Worm (Caenorhabditis elegans) whole organism, L4/young adult: ENCODE results near the gene nhr-126.

ENCODE experiments used
- W03F9.2 ChIP-seq: fragments of 150-350 bp; optimal IDR thresholded peaks from 2 replicates; lab custom pipeline; 2014; ENCODE audit warnings: missing biosample characterization, missing genetic modification characterization
- dao-5 ChIP-seq: sonication (generic microtip); optimal IDR thresholded peaks from 2 replicates; lab custom pipeline; 2016; ENCODE audit warnings: missing genotype, missing genetic modification characterization, moderate library complexity, missing compliant biosample characterization
- him-1 ChIP-seq: sonication (generic microtip); optimal IDR thresholded peaks from 2 replicates; lab custom pipeline; 2016; ENCODE audit warnings: missing genotype, missing genetic modification reagents, missing genetic modification characterization, missing compliant biosample characterization

Gene nhr-126

ce11 chrV:2228781-2229180 is at the start of gene nhr-126:
nhr-126 (plus strand) TSS chrV:2229081.
- no peak for TF ChIP-seq dao-5 (tag; lab: Kevin White, UChicago)
- no peak for TF ChIP-seq W03F9.2 (tag; lab: Kevin White, UChicago)
- TF ChIP-seq him-1 (tag; lab: Kevin White, UChicago), result no peak

- no peak for TF ChIP-seq W03F9.2 (tag; lab: Kevin White, UChicago)
- no peak for TF ChIP-seq dao-5 (tag; lab: Kevin White, UChicago)
- no peak for TF ChIP-seq him-1 (tag; lab: Kevin White, UChicago)
These were observed 49.7 kb upstream of the nhr-126 start, which contains the start of gene cyp-33C1 for ce11 chrV:2179214-2179613. cyp-33C1 (plus strand) TSS chrV:2179514.

- TF ChIP-seq W03F9.2 (tag; lab: Kevin White, UChicago) (no peak), dao-5 (tag; lab: Kevin White, UChicago) (no peak), him-1 (tag; lab: Kevin White, UChicago) (no peak)
These were observed 47.1 kb upstream of the nhr-126 start, which contains the start of gene srbc-16 for ce11 chrV:2181738-2182137. srbc-16 (plus strand) TSS chrV:2182038.

ce11 chrV:2183162-2183561 is 45.7 kb upstream of the nhr-126 start, which contains the start of gene cyp-33C2:
cyp-33C2 (plus strand) TSS chrV:2183488.
- no peak for TF ChIP-seq dao-5 (tag; lab: Kevin White, UChicago)
- no peak for TF ChIP-seq him-1 (tag; lab: Kevin White, UChicago)
- no peak for TF ChIP-seq W03F9.2 (tag; lab: Kevin White, UChicago)

ce11 chrV:2185486-2185885 is 43.4 kb upstream of the nhr-126 start:
- TF ChIP-seq dao-5 (tag; lab: Kevin White, UChicago) (no peak), W03F9.2 (tag; lab: Kevin White, UChicago) (no peak), him-1 (tag; lab: Kevin White, UChicago) (no peak)

ce11 chrV:2187864-2188345 is 41.0 kb upstream of the nhr-126 start, which contains the start of gene Y5H2B.3:
Y5H2B.3 (plus strand) TSS chrV:2188295.
- no peak for TF ChIP-seq W03F9.2 (tag; lab: Kevin White, UChicago)
- no peak for TF ChIP-seq dao-5 (tag; lab: Kevin White, UChicago)

- TF ChIP-seq dao-5 (tag; lab: Kevin White, UChicago) (no peak), W03F9.2 (tag; lab: Kevin White, UChicago) (no peak), him-1 (tag; lab: Kevin White, UChicago) (no peak)
These were observed 38.5 kb upstream of the nhr-126 start for ce11 chrV:2190383-2190782.

- TF ChIP-seq him-1 (tag; lab: Kevin White, UChicago) (no peak), dao-5 (tag; lab: Kevin White, UChicago) (no peak), W03F9.2 (tag; lab: Kevin White, UChicago) (no peak)
These were observed 37.8 kb upstream of the nhr-126 start, which contains the start of gene srbc-42 for ce11 chrV:2191122-2191521. srbc-42 (minus strand) TSS chrV:2191222.

ce11 chrV:2192117-2192516 is 36.8 kb upstream of the nhr-126 start, which contains the start of gene nhr-13:
nhr-13 (plus strand) TSS chrV:2192485.
- TF ChIP-seq dao-5 (tag; lab: Kevin White, UChicago) (no peak), W03F9.2 (tag; lab: Kevin White, UChicago) (no peak), him-1 (tag; lab: Kevin White, UChicago) (no peak)

- TF ChIP-seq dao-5 (tag; lab: Kevin White, UChicago), result no peak
- TF ChIP-seq him-1 (tag; lab: Kevin White, UChicago), result no peak
- TF ChIP-seq W03F9.2 (tag; lab: Kevin White, UChicago), result no peak
These were observed 29.3 kb upstream of the nhr-126 start for ce11 chrV:2199594-2199993.

- TF ChIP-seq him-1 (tag; lab: Kevin White, UChicago), result no peak
- TF ChIP-seq dao-5 (tag; lab: Kevin White, UChicago), result no peak
- no peak for TF ChIP-seq W03F9.2 (tag; lab: Kevin White, UChicago)
These were observed 28.5 kb upstream of the nhr-126 start for ce11 chrV:2200402-2200801.

ce11 chrV:2201240-2201639 is 27.6 kb upstream of the nhr-126 start, which contains the start of gene cyp-32B1:
cyp-32B1 (minus strand) TSS chrV:2201415.
- no peak for TF ChIP-seq W03F9.2 (tag; lab: Kevin White, UChicago)
- no peak for TF ChIP-seq dao-5 (tag; lab: Kevin White, UChicago)
- TF ChIP-seq him-1 (tag; lab: Kevin White, UChicago), result no peak

ce11 chrV:2204080-2204479 is 24.8 kb upstream of the nhr-126 start, which contains the start of gene cyp-33C12:
cyp-33C12 (minus strand) TSS chrV:2204400.
- TF ChIP-seq dao-5 (tag; lab: Kevin White, UChicago) (no peak), him-1 (tag; lab: Kevin White, UChicago) (no peak), W03F9.2 (tag; lab: Kevin White, UChicago) (no peak)

ce11 chrV:2206181-2206580 is 22.7 kb upstream of the nhr-126 start, which contains the start of gene srt-40:
srt-40 (minus strand) TSS chrV:2206281.
- TF ChIP-seq W03F9.2 (tag; lab: Kevin White, UChicago), result no peak
- TF ChIP-seq dao-5 (tag; lab: Kevin White, UChicago), result no peak
- no peak for TF ChIP-seq him-1 (tag; lab: Kevin White, UChicago)
